Fruit fly (Drosophila melanogaster) whole organism, embryonic: ENCODE results near the gene CG31952.
A peak's percentile ranks its signal among the peaks of the same experiment; 100 is the strongest.

Experiments used
- Awh ChIP-seq: fragments of 200-800 bp; sonication (Bioruptor generic); IDR thresholded peaks from 2 replicates; pipeline ENCODE4, ENCODE4 v1.3.6; 2022; ENCODE audit warnings: missing biosample characterization, missing genetic modification characterization
- Bgb ChIP-seq: fragments of 200-800 bp; sonication (Bioruptor generic); IDR thresholded peaks from 2 replicates; pipeline ENCODE4 v1.3.6; 2022; ENCODE audit warnings: missing biosample characterization, missing genetic modification characterization; ENCODE audit not compliant: partially characterized antibody
- CG10431 ChIP-seq: fragments of 200-800 bp; sonication (Bioruptor generic); optimal IDR thresholded peaks from 3 replicates; lab custom pipeline; 2018; ENCODE audit warnings: missing biosample characterization, mild to moderate bottlenecking, missing genetic modification characterization
- CG10979 ChIP-seq: fragments of 200-800 bp; sonication (Bioruptor generic); optimal IDR thresholded peaks from 2 replicates; lab custom pipeline; 2018; ENCODE audit warnings: missing biosample characterization, mild to moderate bottlenecking, missing genetic modification characterization, moderate library complexity
- CG11695 ChIP-seq: fragments of 200-800 bp; sonication (Bioruptor generic); IDR thresholded peaks from 3 replicates; pipeline ENCODE4 v1.3.6; 2022; ENCODE audit warnings: missing biosample characterization, missing genetic modification characterization
- CG13894 ChIP-seq: fragments of 200-800 bp; sonication (Bioruptor generic); optimal IDR thresholded peaks from 3 replicates; lab custom pipeline; 2018; ENCODE audit warnings: missing biosample characterization, mild to moderate bottlenecking, missing genetic modification characterization, moderate library complexity
- CG14014 ChIP-seq: fragments of 200-800 bp; sonication (Bioruptor generic); IDR thresholded peaks from 2 replicates; pipeline ENCODE4 v1.3.6; 2022; ENCODE audit warnings: missing biosample characterization, missing genetic modification characterization
- CG14050 ChIP-seq: fragments of 200-800 bp; sonication (Bioruptor generic); IDR thresholded peaks from 3 replicates; pipeline ENCODE4 v1.3.6; 2022; ENCODE audit warnings: missing biosample characterization, missing genetic modification characterization
- CG15011 ChIP-seq: fragments of 200-800 bp; sonication (Bioruptor generic); optimal IDR thresholded peaks from 3 replicates; lab custom pipeline; 2018; ENCODE audit warnings: missing biosample characterization, mild to moderate bottlenecking, missing genetic modification characterization
- CG17361 ChIP-seq: fragments of 200-800 bp; sonication (Bioruptor generic); IDR thresholded peaks from 3 replicates; pipeline ENCODE4 v1.3.6; 2022; ENCODE audit warnings: missing biosample characterization, missing genetic modification characterization
- CG17912 ChIP-seq: fragments of 200-800 bp; sonication (Bioruptor generic); optimal IDR thresholded peaks from 2 replicates; lab custom pipeline; 2018; ENCODE audit warnings: missing biosample characterization, mild to moderate bottlenecking, missing genetic modification characterization
- CG18619 ChIP-seq: fragments of 200-800 bp; sonication (Bioruptor generic); optimal IDR thresholded peaks from 3 replicates; lab custom pipeline; 2017; ENCODE audit warnings: missing biosample characterization, mild to moderate bottlenecking, missing genetic modification characterization
- CG3065 ChIP-seq: fragments of 200-800 bp; sonication (Bioruptor generic); optimal IDR thresholded peaks from 2 replicates; lab custom pipeline; 2016; ENCODE audit warnings: missing biosample characterization, missing genetic modification characterization
- CG34422 ChIP-seq: fragments of 200-800 bp; sonication (Bioruptor generic); IDR thresholded peaks from 3 replicates; pipeline ENCODE4 v1.3.6; 2022; ENCODE audit warnings: missing biosample characterization, missing genetic modification characterization
- CG4424 ChIP-seq: fragments of 200-800 bp; sonication (Bioruptor generic); optimal IDR thresholded peaks from 3 replicates; lab custom pipeline; 2016; ENCODE audit warnings: missing biosample characterization, missing genetic modification characterization
- CG4854 ChIP-seq: fragments of 200-800 bp; sonication (Bioruptor generic); optimal IDR thresholded peaks from 2 replicates; lab custom pipeline; 2016; ENCODE audit warnings: missing biosample characterization, missing genetic modification characterization, inconsistent platforms
- CG6654 ChIP-seq: fragments of 200-800 bp; sonication (Bioruptor generic); optimal IDR thresholded peaks from 2 replicates; lab custom pipeline; 2017; ENCODE audit warnings: missing biosample characterization, mild to moderate bottlenecking, missing genetic modification characterization
- CG7786 ChIP-seq: fragments of 200-800 bp; sonication (Bioruptor generic); optimal IDR thresholded peaks from 2 replicates; lab custom pipeline; 2016; ENCODE audit warnings: missing biosample characterization, missing genetic modification characterization
- CG7987 ChIP-seq: fragments of 200-800 bp; sonication (Bioruptor generic); optimal IDR thresholded peaks from 2 replicates; lab custom pipeline; 2018; ENCODE audit warnings: missing biosample characterization, mild to moderate bottlenecking, missing genetic modification characterization, moderate library complexity
- CG8478 ChIP-seq: fragments of >200 bp; optimal IDR thresholded peaks from 2 replicates; lab custom pipeline; 2018
- CG9817 ChIP-seq: fragments of 200-800 bp; sonication (Bioruptor generic); optimal IDR thresholded peaks from 2 replicates; lab custom pipeline; 2018; ENCODE audit warnings: missing biosample characterization, mild to moderate bottlenecking, missing genetic modification characterization, moderate library complexity
- CrebB ChIP-seq: fragments of 200-800 bp; sonication (Bioruptor generic); optimal IDR thresholded peaks from 3 replicates; lab custom pipeline; 2018; ENCODE audit warnings: missing biosample characterization, mild to moderate bottlenecking, missing genetic modification characterization
- D ChIP-seq, 2 experiments: fragments of 200-800 bp in 1 of 2; fragments of >200 bp in 1 of 2; sonication (Bioruptor generic) in 1 of 2; optimal IDR thresholded peaks; 2 replicates in 1 of 2; 3 replicates in 1 of 2; lab custom pipeline; 2017; ENCODE audit warnings: mild to moderate bottlenecking in 1 of 2, missing biosample characterization in 1 of 2, missing genetic modification characterization in 1 of 2, missing genetic modification reagents in 1 of 2
- Dp ChIP-seq: fragments of 200-800 bp; sonication (Bioruptor generic); optimal IDR thresholded peaks from 2 replicates; lab custom pipeline; 2018; ENCODE audit warnings: missing biosample characterization, mild to moderate bottlenecking, missing genetic modification characterization, moderate library complexity
- E2f1 ChIP-seq: fragments of 200-800 bp; sonication (Bioruptor generic); IDR thresholded peaks from 2 replicates; pipeline ENCODE4 v1.3.6; 2022; ENCODE audit warnings: missing biosample characterization, missing genetic modification characterization
- Hand ChIP-seq: fragments of 200-800 bp; sonication (Bioruptor generic); optimal IDR thresholded peaks from 2 replicates; lab custom pipeline; 2017; ENCODE audit warnings: mild to moderate bottlenecking, missing biosample characterization, missing genetic modification reagents, missing genetic modification characterization
- Jarid2 ChIP-seq: fragments of 200-800 bp; sonication (Bioruptor generic); optimal IDR thresholded peaks from 3 replicates; lab custom pipeline; 2017; ENCODE audit warnings: mild to moderate bottlenecking, missing biosample characterization, missing genetic modification reagents, missing genetic modification characterization
- Neu2 ChIP-seq: fragments of 200-800 bp; sonication (Bioruptor generic); optimal IDR thresholded peaks from 3 replicates; lab custom pipeline; 2016; ENCODE audit warnings: missing biosample characterization, missing genetic modification characterization, borderline replicate concordance
- Nf-YA ChIP-seq: fragments of 200-800 bp; sonication (Bioruptor generic); IDR thresholded peaks from 2 replicates; pipeline ENCODE4 v1.3.6; 2022; ENCODE audit warnings: missing biosample characterization, missing genetic modification characterization
- Poxn ChIP-seq: fragments of 200-800 bp; sonication (Bioruptor generic); IDR thresholded peaks from 2 replicates; pipeline ENCODE4 v1.3.6; 2022; ENCODE audit warnings: missing biosample characterization, missing genetic modification characterization
- Ptx1 ChIP-seq: fragments of 200-800 bp; sonication (Bioruptor generic); IDR thresholded peaks from 2 replicates; pipeline ENCODE4 v1.3.6; 2022; ENCODE audit warnings: missing biosample characterization, missing genetic modification characterization
- Scr ChIP-seq: fragments of 200-800 bp; sonication (Bioruptor generic); IDR thresholded peaks from 2 replicates; pipeline ENCODE4 v1.3.6; 2022; ENCODE audit warnings: missing biosample characterization, missing genetic modification characterization; ENCODE audit not compliant: partially characterized antibody
- Sry-β ChIP-seq: fragments of 200-800 bp; sonication (Bioruptor generic); optimal IDR thresholded peaks from 2 replicates; lab custom pipeline; 2018; ENCODE audit warnings: missing biosample characterization, mild to moderate bottlenecking, missing genetic modification characterization, moderate library complexity
- Taf1 ChIP-seq: fragments of 200-800 bp; sonication (Bioruptor generic); IDR thresholded peaks from 2 replicates; pipeline ENCODE4 v1.3.6; 2022; ENCODE audit warnings: missing biosample characterization, missing genetic modification characterization
- Vsx1 ChIP-seq: fragments of 200-800 bp; sonication (Bioruptor generic); optimal IDR thresholded peaks from 2 replicates; lab custom pipeline; 2017; ENCODE audit warnings: missing biosample characterization, mild to moderate bottlenecking, missing genetic modification characterization, missing genetic modification reagents
- ab ChIP-seq: fragments of 200-800 bp; sonication (Bioruptor generic); optimal IDR thresholded peaks from 2 replicates; lab custom pipeline; 2016; ENCODE audit warnings: missing biosample characterization, missing genetic modification characterization
- az2 ChIP-seq: fragments of 200-800 bp; sonication (Bioruptor generic); optimal IDR thresholded peaks from 3 replicates; lab custom pipeline; 2016; ENCODE audit warnings: missing biosample characterization, missing genetic modification characterization
- bab2 ChIP-seq: fragments of 200-800 bp; sonication (Bioruptor generic); optimal IDR thresholded peaks from 2 replicates; lab custom pipeline; 2016; ENCODE audit warnings: missing biosample characterization, missing genetic modification characterization
- da ChIP-seq: fragments of 200-800 bp; sonication (Bioruptor generic); optimal IDR thresholded peaks from 2 replicates; lab custom pipeline; 2016; ENCODE audit warnings: missing biosample characterization, missing genetic modification characterization
- danr ChIP-seq: fragments of 200-800 bp; sonication (Bioruptor generic); IDR thresholded peaks from 2 replicates; pipeline ENCODE4 v1.3.6; 2022; ENCODE audit warnings: missing biosample characterization, missing genetic modification characterization
- ewg ChIP-seq: fragments of 200-800 bp; sonication (Bioruptor generic); optimal IDR thresholded peaks from 3 replicates; lab custom pipeline; 2017; ENCODE audit warnings: mild to moderate bottlenecking, missing biosample characterization, missing genetic modification reagents, missing genetic modification characterization
- fd64A ChIP-seq: fragments of 200-800 bp; sonication (Bioruptor generic); optimal IDR thresholded peaks from 3 replicates; lab custom pipeline; 2018; ENCODE audit warnings: missing biosample characterization, mild to moderate bottlenecking, missing genetic modification characterization
- ind ChIP-seq: fragments of 200-800 bp; sonication (Bioruptor generic); optimal IDR thresholded peaks from 3 replicates; lab custom pipeline; 2016; ENCODE audit warnings: missing biosample characterization, missing genetic modification characterization
- knrl ChIP-seq: fragments of 200-800 bp; sonication (Bioruptor generic); IDR thresholded peaks from 3 replicates; pipeline ENCODE4 v1.3.6; 2022; ENCODE audit warnings: missing biosample characterization, missing genetic modification characterization; ENCODE audit not compliant: partially characterized antibody
- lilli ChIP-seq: fragments of 200-800 bp; sonication (Bioruptor generic); optimal IDR thresholded peaks from 3 replicates; lab custom pipeline; 2016; ENCODE audit warnings: missing biosample characterization, missing genetic modification characterization
- nmo ChIP-seq: fragments of 200-800 bp; sonication (Bioruptor generic); optimal IDR thresholded peaks from 2 replicates; lab custom pipeline; 2018; ENCODE audit warnings: missing biosample characterization, mild to moderate bottlenecking, missing genetic modification characterization, moderate library complexity
- pho ChIP-seq: fragments of 200-800 bp; sonication (Bioruptor generic); optimal IDR thresholded peaks from 2 replicates; lab custom pipeline; 2016; ENCODE audit warnings: missing biosample characterization, missing genetic modification characterization
- sob ChIP-seq: fragments of 200-800 bp; sonication (Bioruptor generic); IDR thresholded peaks from 2 replicates; pipeline ENCODE4 v1.3.6; 2022; ENCODE audit warnings: missing biosample characterization, missing genetic modification characterization
- trh ChIP-seq: fragments of 200-800 bp; sonication (Bioruptor generic); optimal IDR thresholded peaks from 2 replicates; lab custom pipeline; 2016; ENCODE audit warnings: missing biosample characterization, missing genetic modification characterization
- vnd ChIP-seq: fragments of 200-800 bp; sonication (Bioruptor generic); IDR thresholded peaks from 3 replicates; pipeline ENCODE4 v1.3.6; 2022; ENCODE audit warnings: missing biosample characterization, missing genetic modification characterization; ENCODE audit not compliant: partially characterized antibody
- wor ChIP-seq: fragments of 200-800 bp; sonication (Bioruptor generic); IDR thresholded peaks from 2 replicates; pipeline ENCODE4 v1.3.6; 2022; ENCODE audit warnings: missing biosample characterization, missing genetic modification characterization

The CG31952 gene

DNA sequence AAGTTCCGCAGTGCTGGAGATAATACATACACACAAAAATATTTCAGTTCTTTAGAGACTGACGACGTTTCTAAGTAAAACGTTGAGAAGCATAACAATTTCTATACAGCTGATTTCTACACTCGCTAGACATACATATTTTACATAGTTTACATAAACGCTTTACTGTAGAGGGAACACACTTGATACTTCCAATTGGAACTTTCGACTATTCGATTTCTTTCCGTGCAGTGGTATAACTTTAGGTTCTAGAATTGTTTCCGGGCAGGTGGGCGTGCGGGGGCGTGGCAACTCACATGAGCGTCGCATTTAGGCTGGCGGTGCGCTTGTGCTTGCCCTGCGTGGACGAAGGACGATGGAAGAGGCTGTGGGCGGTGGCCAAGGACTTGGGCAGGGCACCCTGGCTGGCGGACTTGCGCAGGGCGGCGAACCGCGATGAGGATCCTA, 44.0 kb upstream of the CG31952 start (continued):
- TF ChIP-seq CG17361 (GFP tag; lab: Robert Waterston, UW) (no peak), az2 (GFP tag; lab: Kevin White, UChicago) (no peak), Awh (GFP tag; lab: Robert Waterston, UW) (no peak), ind (no peak), CG7987 (GFP tag; lab: Kevin White, UChicago) (no peak), CG15011 (GFP tag; lab: Kevin White, UChicago) (no peak), ab (GFP tag; lab: Kevin White, UChicago) (no peak), wor (GFP tag; lab: Robert Waterston, UW) (no peak), CG3065 (GFP tag; lab: Kevin White, UChicago) (peak; percentile 65), CG14014 (0 out of 2 replicates have a peak, but pooled peaks have one; percentile 13), Taf1 (no peak), CG18619 (GFP tag; lab: Kevin White, UChicago) (no peak), CG8478 (no peak), CG34422 (GFP tag; lab: Robert Waterston, UW) (no peak), CG17912 (GFP tag; lab: Kevin White, UChicago) (no peak), bab2 (GFP tag; lab: Kevin White, UChicago) (no peak), CrebB (tag; lab: Kevin White, UChicago) (no peak), trh (GFP tag; lab: Kevin White, UChicago) (no peak), CG14050 (GFP tag; lab: Robert Waterston, UW) (no peak), da (GFP tag; lab: Kevin White, UChicago) (no peak), Scr (no peak), CG13894 (tag; lab: Kevin White, UChicago) (no peak), fd64A (GFP tag; lab: Kevin White, UChicago) (no peak), Jarid2 (GFP tag; lab: Kevin White, UChicago) (no peak), sob (GFP tag; lab: Robert Waterston, UW) (no peak), pho (GFP tag; lab: Kevin White, UChicago) (peak; percentile 3), Vsx1 (GFP tag; lab: Kevin White, UChicago) (no peak), Sry-β (GFP tag; lab: Kevin White, UChicago) (no peak), ewg (GFP tag; lab: Kevin White, UChicago) (no peak), CG4854 (GFP tag; lab: Kevin White, UChicago) (no peak), CG11695 (GFP tag; lab: Robert Waterston, UW) (no peak), knrl (GFP tag; lab: Robert Waterston, UW) (peak; percentile 49; the same call in 2 of the 3 replicates), CG4424 (GFP tag; lab: Kevin White, UChicago) (no peak), Hand (no peak), Neu2 (GFP tag; lab: Kevin White, UChicago) (no peak), vnd (GFP tag; lab: Robert Waterston, UW) (peak; percentile 22; the same call in 1 of the 3 replicates), Ptx1 (GFP tag; lab: Robert Waterston, UW) (no peak), CG6654 (GFP tag; lab: Kevin White, UChicago) (no peak), Nf-YA (GFP tag; lab: Robert Waterston, UW) (no peak), CG7786 (GFP tag; lab: Kevin White, UChicago) (no peak), CG9817 (tag; lab: Kevin White, UChicago) (no peak), CG10979 (tag; lab: Kevin White, UChicago) (peak; percentile 23), Bgb (GFP tag; lab: Robert Waterston, UW) (peak; percentile 67), danr (no peak), Poxn (GFP tag; lab: Robert Waterston, UW) (no peak), Dp (no peak), CG10431 (GFP tag; lab: Kevin White, UChicago) (no peak), nmo (GFP tag; lab: Kevin White, UChicago) (peak; percentile 16), lilli (GFP tag; lab: Kevin White, UChicago) (no peak), D (optimal IDR thresholded peaks at IDR 0.05; lab: Kevin White, UChicago) (no peak), D (GFP tag; optimal IDR thresholded peaks at IDR 0.05; lab: Kevin White, UChicago) (no peak), E2f1 (no peak)
